Fruit fly (Drosophila melanogaster): Measurements from ENCODE around the gene mei-41.

dm6 chrX:16385942-16386392, 5.5 kb upstream of the mei-41 start:
- TF ChIP-seq twi (tag; optimal IDR thresholded peaks at IDR 0.05) (no peak), scrt (GFP tag; optimal IDR thresholded peaks at IDR 0.05) (no peak), CG17328 (GFP tag; IDR thresholded peaks at IDR 0.05) (no peak), zfh1 (GFP tag; IDR thresholded peaks at IDR 0.05) (no peak), Hmx (GFP tag; optimal IDR thresholded peaks at IDR 0.05) (no peak), CG3995 (GFP tag; optimal IDR thresholded peaks at IDR 0.05) (no peak)

Data from whole organism, embryonic.